Fruit fly (Drosophila melanogaster): ENCODE data around the gene Eip75B.

The Eip75B gene

DNA sequence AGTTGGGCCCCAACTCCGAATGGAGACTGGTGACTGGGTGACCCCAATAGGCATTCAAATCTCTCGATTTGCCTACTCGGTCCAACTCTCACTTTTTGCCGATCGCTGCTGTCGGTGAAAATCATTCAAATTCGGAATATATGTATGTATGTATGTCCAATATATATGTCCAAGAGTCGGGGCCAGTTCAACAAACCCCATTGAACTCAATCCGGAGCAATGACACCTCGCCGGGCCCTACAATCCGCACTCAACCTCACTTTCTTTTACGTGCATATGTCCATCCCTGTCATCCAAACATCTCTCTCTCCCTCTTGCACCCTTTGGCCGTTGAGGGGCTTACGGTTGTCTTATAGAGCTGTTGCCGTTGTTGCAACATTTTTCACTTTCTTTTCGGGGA lies 129.5 kb downstream of the Eip75B start:
- TF ChIP-seq Myc (optimal IDR thresholded peaks at IDR 0.05) (no peak), tai (GFP tag; optimal IDR thresholded peaks at IDR 0.05) (no peak), fru (GFP tag; optimal IDR thresholded peaks at IDR 0.05) (no peak), br (GFP tag; optimal IDR thresholded peaks at IDR 0.05) (no peak), rgr (GFP tag; optimal IDR thresholded peaks at IDR 0.05) (no peak), Hr83 (GFP tag; optimal IDR thresholded peaks at IDR 0.05; ENCODE audit: poor library complexity, severe bottlenecking) (no peak), HLH106 (tag; optimal IDR thresholded peaks at IDR 0.05) (no peak), brk (GFP tag; optimal IDR thresholded peaks at IDR 0.05) (no peak), Mio (GFP tag; optimal IDR thresholded peaks at IDR 0.05) (no peak), usp (GFP tag; optimal IDR thresholded peaks at IDR 0.05) (no peak), Vsx2 (GFP tag; optimal IDR thresholded peaks at IDR 0.05; ENCODE audit: partially characterized antibody) (no peak), Dfd (GFP tag; optimal IDR thresholded peaks at IDR 0.05) (no peak), Hnf4 (GFP tag; optimal IDR thresholded peaks at IDR 0.05) (no peak), Hr78 (GFP tag; optimal IDR thresholded peaks at IDR 0.05) (no peak), lola (GFP tag; optimal IDR thresholded peaks at IDR 0.05) (no peak)

- no peak for TF ChIP-seq N (GFP tag; optimal IDR thresholded peaks at IDR 0.05)
- no peak for TF ChIP-seq Rel (GFP tag; optimal IDR thresholded peaks at IDR 0.05)
- peak; percentile 51 for TF ChIP-seq Rel (tag; optimal IDR thresholded peaks at IDR 0.05)
- no peak for TF ChIP-seq brk (GFP tag; optimal IDR thresholded peaks at IDR 0.05)
- no peak for TF ChIP-seq pan (optimal IDR thresholded peaks at IDR 0.05)
These were observed 130.6 kb downstream of the Eip75B start for dm6 chr3L:17933788-17934318.

dm6 chr3L:17933065-17933464 lies 131.4 kb downstream of the Eip75B start:
- TF ChIP-seq Jra (GFP tag; optimal IDR thresholded peaks at IDR 0.05), result no peak
- TF ChIP-seq rgr (GFP tag; optimal IDR thresholded peaks at IDR 0.05), result no peak
- no peak for TF ChIP-seq jim (GFP tag; optimal IDR thresholded peaks at IDR 0.05)
- TF ChIP-seq Hr83 (GFP tag; optimal IDR thresholded peaks at IDR 0.05; ENCODE audit: poor library complexity, severe bottlenecking), result no peak
- TF ChIP-seq Dfd (GFP tag; optimal IDR thresholded peaks at IDR 0.05), result no peak
- no peak for TF ChIP-seq sage (GFP tag; optimal IDR thresholded peaks at IDR 0.05)
- no peak for TF ChIP-seq pan (optimal IDR thresholded peaks at IDR 0.05)
- no peak for TF ChIP-seq dmrt93B (GFP tag; optimal IDR thresholded peaks at IDR 0.05)
- TF ChIP-seq HLH106 (tag; optimal IDR thresholded peaks at IDR 0.05), result no peak
- no peak for TF ChIP-seq Hnf4 (GFP tag; optimal IDR thresholded peaks at IDR 0.05)
- TF ChIP-seq Hr78 (GFP tag; optimal IDR thresholded peaks at IDR 0.05), result no peak
- no peak for TF ChIP-seq OdsH (GFP tag; optimal IDR thresholded peaks at IDR 0.05)
- no peak for TF ChIP-seq lola (GFP tag; optimal IDR thresholded peaks at IDR 0.05)
- TF ChIP-seq dsf (GFP tag; optimal IDR thresholded peaks at IDR 0.05; ENCODE audit: borderline replicate concordance), result no peak
- TF ChIP-seq tai (GFP tag; optimal IDR thresholded peaks at IDR 0.05), result no peak
- no peak for TF ChIP-seq CG32264 (GFP tag; optimal IDR thresholded peaks at IDR 0.05)

DNA sequence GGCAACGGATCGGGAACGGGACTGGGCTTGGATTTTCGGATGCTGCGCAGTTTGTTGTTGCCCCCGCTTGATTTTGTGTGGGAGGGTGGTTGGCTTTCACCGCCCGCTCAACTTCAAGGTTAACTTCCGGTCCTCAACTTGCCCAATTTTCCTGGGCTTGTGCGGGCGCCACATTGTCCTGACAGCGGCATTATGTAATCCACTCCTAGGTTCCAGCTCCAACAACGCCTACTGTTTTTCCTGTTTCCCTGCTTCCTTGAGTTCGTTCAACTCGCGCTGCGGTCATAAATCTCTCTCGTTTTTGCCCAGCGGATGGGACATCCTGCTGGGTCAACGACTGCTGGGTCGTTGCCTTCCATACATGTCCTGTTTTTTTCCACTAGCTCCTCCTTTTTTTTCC lies 132.6 kb downstream of the Eip75B start:
- TF ChIP-seq GATAd (GFP tag; optimal IDR thresholded peaks at IDR 0.05) (no peak), jim (GFP tag; optimal IDR thresholded peaks at IDR 0.05) (no peak)

dm6 chr3L:17929697-17930581 lies 134.6 kb downstream of the Eip75B start:
- TF ChIP-seq rgr (GFP tag; optimal IDR thresholded peaks at IDR 0.05) (no peak), pan (optimal IDR thresholded peaks at IDR 0.05) (no peak), Mio (GFP tag; optimal IDR thresholded peaks at IDR 0.05) (no peak), Sp1 (GFP tag; optimal IDR thresholded peaks at IDR 0.05) (no peak), psq (GFP tag; optimal IDR thresholded peaks at IDR 0.05) (no peak), foxo (GFP tag; optimal IDR thresholded peaks at IDR 0.05) (no peak), jim (GFP tag; optimal IDR thresholded peaks at IDR 0.05) (no peak), h (GFP tag; optimal IDR thresholded peaks at IDR 0.05) (no peak), N (GFP tag; optimal IDR thresholded peaks at IDR 0.05) (no peak), Rel (GFP tag; optimal IDR thresholded peaks at IDR 0.05) (no peak), Rel (tag; optimal IDR thresholded peaks at IDR 0.05) (no peak), br (GFP tag; optimal IDR thresholded peaks at IDR 0.05) (no peak), Hnf4 (GFP tag; optimal IDR thresholded peaks at IDR 0.05) (no peak), CG32264 (GFP tag; optimal IDR thresholded peaks at IDR 0.05) (no peak), CrebA (GFP tag; optimal IDR thresholded peaks at IDR 0.05; ENCODE audit: borderline replicate concordance) (no peak), tai (GFP tag; optimal IDR thresholded peaks at IDR 0.05) (no peak), woc (GFP tag; optimal IDR thresholded peaks at IDR 0.05) (no peak), Hr83 (GFP tag; optimal IDR thresholded peaks at IDR 0.05; ENCODE audit: poor library complexity, severe bottlenecking) (no peak), GATAd (GFP tag; optimal IDR thresholded peaks at IDR 0.05) (no peak), usp (GFP tag; optimal IDR thresholded peaks at IDR 0.05) (no peak), dmrt93B (GFP tag; optimal IDR thresholded peaks at IDR 0.05) (no peak)
